Worm (Caenorhabditis elegans) whole organism, L2 larva: ENCODE results near the gene lon-3.

Source experiments
- R02D3.7 ChIP-seq: fragments of 150-350 bp; optimal IDR thresholded peaks from 2 replicates; lab custom pipeline; 2014; ENCODE audit warnings: missing biosample characterization, missing genetic modification characterization
- ceh-16 ChIP-seq: fragments of 150-350 bp; optimal IDR thresholded peaks from 2 replicates; lab custom pipeline; 2014; ENCODE audit warnings: missing biosample characterization, missing genetic modification characterization
- crh-2 ChIP-seq: sonication (generic microtip); optimal IDR thresholded peaks from 2 replicates; lab custom pipeline; 2017; ENCODE audit warnings: missing biosample characterization, missing genetic modification characterization
- elt-3 ChIP-seq: sonication (generic microtip); optimal IDR thresholded peaks from 2 replicates; lab custom pipeline; 2017; ENCODE audit warnings: missing biosample characterization, missing genetic modification characterization
- fos-1 ChIP-seq: fragments of 150-350 bp; optimal IDR thresholded peaks from 2 replicates; lab custom pipeline; 2014; ENCODE audit warnings: missing biosample characterization, missing genetic modification characterization
- lsy-2 ChIP-seq, 2 experiments: fragments of 150-350 bp in 1 of 2; sonication (generic microtip) in 1 of 2; optimal IDR thresholded peaks; 2 replicates each; lab custom pipeline; 2014 to 2017; ENCODE audit warnings: missing biosample characterization in 2 of 2, missing genetic modification characterization in 2 of 2
- mdl-1 ChIP-seq, 2 experiments: fragments of 150-350 bp in 1 of 2; sonication (generic microtip) in 1 of 2; optimal IDR thresholded peaks; 2 replicates each; lab custom pipeline; 2017; ENCODE audit warnings: missing biosample characterization in 2 of 2, missing genetic modification characterization in 2 of 2
- nhr-23 ChIP-seq: fragments of 150-350 bp; optimal IDR thresholded peaks from 2 replicates; lab custom pipeline; 2014; ENCODE audit warnings: missing biosample characterization, missing genetic modification reagents, missing genetic modification characterization
- nhr-237 ChIP-seq: fragments of 150-350 bp; optimal IDR thresholded peaks from 2 replicates; lab custom pipeline; 2014; ENCODE audit warnings: missing biosample characterization, missing genetic modification characterization
- sma-9 ChIP-seq, 2 experiments: fragments of 150-350 bp in 1 of 2; sonication (generic microtip) in 1 of 2; optimal IDR thresholded peaks; 2 replicates each; lab custom pipeline; 2014 to 2016; ENCODE audit warnings: missing genetic modification characterization in 2 of 2, mild to moderate bottlenecking in 1 of 2, missing biosample characterization in 1 of 2, missing compliant biosample characterization in 1 of 2, missing genetic modification reagents in 1 of 2, moderate library complexity in 1 of 2
- unc-39 ChIP-seq: fragments of 150-350 bp; optimal IDR thresholded peaks from 2 replicates; lab custom pipeline; 2014; ENCODE audit warnings: missing biosample characterization, missing genetic modification characterization
- unc-55 ChIP-seq: fragments of 150-350 bp; sonication (generic microtip); optimal IDR thresholded peaks from 3 replicates; lab custom pipeline; 2014; ENCODE audit warnings: missing biosample characterization, missing genetic modification reagents, missing genetic modification characterization
- zag-1 ChIP-seq: fragments of 150-350 bp; optimal IDR thresholded peaks from 2 replicates; lab custom pipeline; 2014; ENCODE audit warnings: missing biosample characterization, missing genetic modification characterization
- ztf-4 ChIP-seq: fragments of 150-350 bp; optimal IDR thresholded peaks from 2 replicates; lab custom pipeline; 2014; ENCODE audit warnings: missing biosample characterization, missing genetic modification characterization

ce11 chrV:12167653-12168052 is 30.8 kb downstream of the lon-3 start, which contains the start of gene col-37:
- TF ChIP-seq lsy-2 (tag; optimal IDR thresholded peaks at IDR 0.05; lab: Kevin White, UChicago) (no peak), crh-2 (no peak), unc-39 (tag; lab: Kevin White, UChicago) (no peak), sma-9 (GFP tag; optimal IDR thresholded peaks at IDR 0.05; lab: Kevin White, UChicago) (no peak), sma-9 (tag; optimal IDR thresholded peaks at IDR 0.05; lab: Kevin White, UChicago) (no peak), nhr-23 (tag; lab: Kevin White, UChicago) (no peak), R02D3.7 (tag; lab: Kevin White, UChicago) (no peak), ztf-4 (tag; lab: Kevin White, UChicago) (no peak), fos-1 (no peak), unc-55 (peak; percentile 18), nhr-237 (no peak), zag-1 (no peak), mdl-1 (tag; optimal IDR thresholded peaks at IDR 0.05; lab: Kevin White, UChicago) (no peak), ceh-16 (tag; lab: Kevin White, UChicago) (no peak), elt-3 (tag; lab: Kevin White, UChicago) (no peak)
